Fruit fly (Drosophila melanogaster): ENCODE data around the gene ninaB.

- no peak for TF ChIP-seq psq (optimal IDR thresholded peaks at IDR 0.05)
- TF ChIP-seq usp (GFP tag; optimal IDR thresholded peaks at IDR 0.05) = no peak
- TF ChIP-seq pan (optimal IDR thresholded peaks at IDR 0.05) = no peak
These were observed 21.6 kb downstream of the ninaB start for dm6 chr3R:13721998-13722397.

All from whole organism.